Worm (Caenorhabditis elegans) whole organism, midembryonic: ENCODE data around the gene fbxb-6.
"Not testable (repeated sequence)": the region's sequence is repeated elsewhere in the genome, so short reads cannot be mapped to it uniquely, and the experiment has no call there.

Experiments used
- T22C8.4 ChIP-seq: fragments of 200-800 bp; sonication (Bioruptor generic); IDR thresholded peaks from 2 replicates; pipeline ENCODE4 v1.3.6; 2022; ENCODE audit warnings: missing genetic modification characterization, missing compliant biosample characterization
- cog-1 ChIP-seq: sonication (generic microtip); optimal IDR thresholded peaks from 2 replicates; lab custom pipeline; 2016; ENCODE audit warnings: missing genetic modification characterization, missing compliant biosample characterization
- flt-1 ChIP-seq: fragments of 200-800 bp; sonication (Bioruptor generic); IDR thresholded peaks from 2 replicates; pipeline ENCODE4 v1.3.6; 2022; ENCODE audit warnings: missing genetic modification characterization, missing compliant biosample characterization
- klf-2 ChIP-seq: fragments of 200-800 bp; sonication (Bioruptor generic); conservative IDR thresholded peaks from 2 replicates; pipeline ENCODE4 v1.3.6; 2022; ENCODE audit warnings: missing genetic modification reagents, missing genetic modification characterization, missing compliant biosample characterization
- med-1 ChIP-seq: sonication (generic microtip); optimal IDR thresholded peaks from 2 replicates; lab custom pipeline; 2017; ENCODE audit warnings: missing genetic modification characterization, mild to moderate bottlenecking, missing compliant biosample characterization, antibody characterized with exemption, missing genetic modification reagents; ENCODE audit not compliant: insufficient read depth
- ref-1 ChIP-seq: fragments of 200-800 bp; sonication (Bioruptor generic); conservative IDR thresholded peaks from 2 replicates; pipeline ENCODE4 v1.3.6; 2022; ENCODE audit warnings: missing genetic modification reagents, missing genetic modification characterization, missing compliant biosample characterization
- tab-1 ChIP-seq: fragments of 200-800 bp; sonication (Bioruptor generic); IDR thresholded peaks from 2 replicates; pipeline ENCODE4 v1.3.6; 2022; ENCODE audit warnings: missing genetic modification characterization, missing compliant biosample characterization
- ztf-23 ChIP-seq: fragments of 200-800 bp; sonication (Bioruptor generic); IDR thresholded peaks from 2 replicates; pipeline ENCODE4 v1.3.6; 2022; ENCODE audit warnings: missing genetic modification reagents, missing genetic modification characterization, missing compliant biosample characterization
- ztf-29 ChIP-seq: fragments of 200-800 bp; sonication (Bioruptor generic); IDR thresholded peaks from 2 replicates; pipeline ENCODE4 v1.3.6; 2022; ENCODE audit warnings: missing genetic modification reagents, missing genetic modification characterization, missing compliant biosample characterization

The fbxb-6 gene

DNA sequence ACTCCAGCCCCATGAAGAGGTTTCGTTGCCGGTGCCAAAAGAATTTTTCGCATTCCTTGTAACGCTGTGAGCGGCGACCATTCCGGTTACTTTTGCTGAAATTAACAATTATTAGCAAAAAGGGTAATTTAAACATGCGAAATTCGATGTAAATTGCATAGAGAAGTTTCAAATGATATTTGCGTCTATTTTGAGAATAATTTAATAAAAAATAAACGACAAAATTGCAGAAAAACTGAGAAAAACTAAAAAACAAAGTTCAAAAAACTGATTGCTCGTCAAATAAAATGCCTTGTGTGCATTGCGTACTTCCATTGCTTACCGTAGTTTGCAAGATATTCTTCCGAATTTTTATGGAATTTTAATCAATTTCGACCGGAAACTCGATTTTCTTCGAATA, 19.1 kb upstream of the fbxb-6 start, which contains the start of gene bath-24:
TSS of gene bath-24 (minus strand) at position 101 of the 400 bp plus-strand sequence.
- no peak for TF ChIP-seq med-1 (GFP tag; lab: Kevin White, UChicago)
- no peak for TF ChIP-seq flt-1 (GFP tag; lab: Robert Waterston, UW)

ce11 chrII:2046556-2046955, 18.0 kb upstream of the fbxb-6 start, which contains the start of gene math-1:
Gene math-1 (minus strand): TSS chrII:2046656.
- not testable (repeated sequence) for TF ChIP-seq ztf-23, flt-1, ztf-29 (GFP tag; lab: Robert Waterston, UW)

DNA sequence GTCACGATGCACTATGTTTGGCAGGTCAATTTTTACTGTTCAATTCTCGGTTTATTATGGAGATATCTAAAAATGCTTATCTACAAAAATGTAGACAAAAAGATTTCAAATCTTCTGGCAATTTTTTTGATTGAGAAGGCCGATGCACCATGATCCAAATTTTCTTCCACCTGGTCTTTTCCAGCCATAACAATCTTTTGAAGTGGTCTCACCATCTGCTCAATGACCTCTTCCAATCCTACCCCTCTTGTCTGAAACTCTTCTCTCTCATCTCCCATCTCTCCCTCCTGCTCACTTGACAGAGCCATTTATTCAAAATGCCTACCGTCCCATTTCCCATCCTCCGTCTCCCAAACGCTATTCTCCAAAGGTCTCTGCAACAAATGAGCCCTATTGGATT, 13.2 kb upstream of the fbxb-6 start, which contains the start of gene fbxb-35:
TSS of gene fbxb-35 (plus strand) at position 301 of the 400 bp plus-strand sequence.
- TF ChIP-seq ztf-29 (GFP tag; lab: Robert Waterston, UW) (no peak), ref-1 (GFP tag; lab: Robert Waterston, UW) (no peak), med-1 (GFP tag; lab: Kevin White, UChicago) (no peak), flt-1 (GFP tag; lab: Robert Waterston, UW) (no peak), tab-1 (GFP tag; lab: Robert Waterston, UW) (no peak), T22C8.4 (GFP tag; lab: Robert Waterston, UW) (no peak)

DNA sequence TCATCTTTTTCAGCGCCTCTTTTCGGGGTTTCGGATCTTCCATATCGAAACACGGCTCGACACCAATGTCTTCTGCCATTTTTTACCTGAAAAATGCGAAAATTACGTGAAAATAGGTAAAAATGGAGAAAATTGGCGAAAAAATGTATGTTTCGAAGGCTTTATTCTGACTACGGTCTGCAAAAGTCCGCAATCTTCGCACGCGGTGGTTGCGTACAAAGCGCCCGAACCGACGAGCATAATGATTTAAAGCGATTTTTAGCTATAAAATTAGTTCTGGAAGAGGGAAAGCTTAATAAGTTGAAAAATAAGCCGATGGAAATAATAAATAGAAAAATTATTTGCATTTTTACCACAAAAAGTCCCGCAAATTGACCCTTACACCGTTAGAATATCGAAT, 5.6 kb upstream of the fbxb-6 start, which contains the start of gene F07E5.5:
TSS of gene F07E5.5 (minus strand) at position 86 of the 400 bp plus-strand sequence.
- TF ChIP-seq ztf-29 (GFP tag; lab: Robert Waterston, UW) (no peak), klf-2 (GFP tag; lab: Robert Waterston, UW) (no peak), cog-1 (no peak), ref-1 (GFP tag; lab: Robert Waterston, UW) (no peak), med-1 (GFP tag; lab: Kevin White, UChicago) (no peak), ztf-23 (GFP tag; lab: Robert Waterston, UW) (no peak), flt-1 (GFP tag; lab: Robert Waterston, UW) (no peak), tab-1 (GFP tag; lab: Robert Waterston, UW) (no peak), T22C8.4 (GFP tag; lab: Robert Waterston, UW) (no peak)

ce11 chrII:2063989-2064388, 608 bp upstream of the fbxb-6 start, which contains the start of gene F07E5.13:
Gene F07E5.13 (minus strand): TSS chrII:2064089.
- TF ChIP-seq ztf-23 (GFP tag; lab: Robert Waterston, UW) (no peak), klf-2 (GFP tag; lab: Robert Waterston, UW) (no peak), tab-1 (GFP tag; lab: Robert Waterston, UW) (no peak), ztf-29 (GFP tag; lab: Robert Waterston, UW) (no peak), T22C8.4 (GFP tag; lab: Robert Waterston, UW) (no peak), ref-1 (GFP tag; lab: Robert Waterston, UW) (no peak), med-1 (GFP tag; lab: Kevin White, UChicago) (no peak), flt-1 (GFP tag; lab: Robert Waterston, UW) (no peak), cog-1 (no peak)

ce11 chrII:2067451-2068021, 2.9 kb downstream of the fbxb-6 start, which contains the start of gene F07E5.12:
Gene F07E5.12 (plus strand): TSS chrII:2067971.
- TF ChIP-seq med-1 (GFP tag; lab: Kevin White, UChicago); ref-1 (GFP tag; lab: Robert Waterston, UW); ztf-23 (GFP tag; lab: Robert Waterston, UW): not testable (repeated sequence)

DNA sequence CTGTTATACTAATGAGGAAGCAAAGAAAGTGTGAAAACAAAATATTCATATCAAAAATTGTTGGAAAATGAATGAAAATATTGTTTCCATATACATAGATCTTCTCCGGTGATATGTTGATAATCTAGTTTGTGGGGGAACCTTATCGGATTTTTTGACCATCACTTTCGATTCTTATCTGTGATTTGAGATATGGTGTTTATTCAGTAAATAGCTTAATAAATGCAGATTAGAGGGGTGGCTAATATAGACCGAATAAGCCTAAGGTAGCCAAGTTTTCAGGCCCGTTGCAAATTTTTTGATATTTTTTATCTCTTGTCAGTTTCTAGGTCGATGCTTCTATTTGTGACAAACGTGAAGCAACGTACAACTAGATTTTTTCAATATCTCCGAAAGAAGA, 6.8 kb downstream of the fbxb-6 start, which contains the start of gene F07E5.7:
TSS of gene F07E5.7 (minus strand) at position 101 of the 400 bp plus-strand sequence.
- TF ChIP-seq ref-1 (GFP tag; lab: Robert Waterston, UW) = no peak
- no peak for TF ChIP-seq ztf-23 (GFP tag; lab: Robert Waterston, UW)
- TF ChIP-seq T22C8.4 (GFP tag; lab: Robert Waterston, UW) = no peak
- TF ChIP-seq klf-2 (GFP tag; lab: Robert Waterston, UW) = no peak
- TF ChIP-seq ztf-29 (GFP tag; lab: Robert Waterston, UW) = no peak
- TF ChIP-seq cog-1 = no peak
- TF ChIP-seq flt-1 (GFP tag; lab: Robert Waterston, UW) = no peak
- TF ChIP-seq tab-1 (GFP tag; lab: Robert Waterston, UW) = no peak
- TF ChIP-seq med-1 (GFP tag; lab: Kevin White, UChicago) = no peak

- TF ChIP-seq flt-1 (GFP tag; lab: Robert Waterston, UW) (no peak), ztf-29 (GFP tag; lab: Robert Waterston, UW) (no peak), ztf-23 (GFP tag; lab: Robert Waterston, UW) (no peak), tab-1 (GFP tag; lab: Robert Waterston, UW) (no peak), ref-1 (GFP tag; lab: Robert Waterston, UW) (no peak), med-1 (GFP tag; lab: Kevin White, UChicago) (no peak), klf-2 (GFP tag; lab: Robert Waterston, UW) (no peak), cog-1 (no peak), T22C8.4 (GFP tag; lab: Robert Waterston, UW) (no peak)
These were observed 10.9 kb downstream of the fbxb-6 start, which contains the start of gene F07E5.8 for ce11 chrII:2075513-2075912. Gene F07E5.8 (minus strand): TSS chrII:2075613.

- no peak for TF ChIP-seq ref-1 (GFP tag; lab: Robert Waterston, UW)
- TF ChIP-seq flt-1 (GFP tag; lab: Robert Waterston, UW) = no peak
- TF ChIP-seq ztf-23 (GFP tag; lab: Robert Waterston, UW) = no peak
- no peak for TF ChIP-seq ztf-29 (GFP tag; lab: Robert Waterston, UW)
- TF ChIP-seq cog-1 = no peak
- TF ChIP-seq klf-2 (GFP tag; lab: Robert Waterston, UW) = no peak
- TF ChIP-seq med-1 (GFP tag; lab: Kevin White, UChicago) = no peak
- no peak for TF ChIP-seq tab-1 (GFP tag; lab: Robert Waterston, UW)
- TF ChIP-seq T22C8.4 (GFP tag; lab: Robert Waterston, UW) = no peak
These were observed 11.9 kb downstream of the fbxb-6 start for ce11 chrII:2076467-2076866.
